Worm (Caenorhabditis elegans) whole organism, L2 larva: ENCODE results near the gene sra-7.

Source experiments
- nhr-11 ChIP-seq: fragments of 150-350 bp; optimal IDR thresholded peaks from 2 replicates; lab custom pipeline; 2014; ENCODE audit warnings: missing biosample characterization, missing genetic modification characterization
- nhr-12 ChIP-seq: fragments of 150-350 bp; optimal IDR thresholded peaks from 2 replicates; lab custom pipeline; 2014; ENCODE audit warnings: missing biosample characterization, missing genetic modification characterization
- nhr-129 ChIP-seq: fragments of 150-350 bp; optimal IDR thresholded peaks from 2 replicates; lab custom pipeline; 2014; ENCODE audit warnings: missing biosample characterization, missing genetic modification characterization
- nhr-25 ChIP-seq: fragments of 150-350 bp; sonication (generic microtip); optimal IDR thresholded peaks from 3 replicates; lab custom pipeline; 2014; ENCODE audit warnings: missing biosample characterization, missing genetic modification characterization
- nhr-77 ChIP-seq: fragments of 150-350 bp; optimal IDR thresholded peaks from 2 replicates; lab custom pipeline; 2014; ENCODE audit warnings: missing biosample characterization, missing genetic modification characterization
- snpc-4 ChIP-seq: fragments of 150-350 bp; optimal IDR thresholded peaks from 2 replicates; lab custom pipeline; 2014; ENCODE audit warnings: missing biosample characterization, missing genetic modification characterization
- zag-1 ChIP-seq: fragments of 150-350 bp; optimal IDR thresholded peaks from 2 replicates; lab custom pipeline; 2014; ENCODE audit warnings: missing biosample characterization, missing genetic modification characterization

DNA sequence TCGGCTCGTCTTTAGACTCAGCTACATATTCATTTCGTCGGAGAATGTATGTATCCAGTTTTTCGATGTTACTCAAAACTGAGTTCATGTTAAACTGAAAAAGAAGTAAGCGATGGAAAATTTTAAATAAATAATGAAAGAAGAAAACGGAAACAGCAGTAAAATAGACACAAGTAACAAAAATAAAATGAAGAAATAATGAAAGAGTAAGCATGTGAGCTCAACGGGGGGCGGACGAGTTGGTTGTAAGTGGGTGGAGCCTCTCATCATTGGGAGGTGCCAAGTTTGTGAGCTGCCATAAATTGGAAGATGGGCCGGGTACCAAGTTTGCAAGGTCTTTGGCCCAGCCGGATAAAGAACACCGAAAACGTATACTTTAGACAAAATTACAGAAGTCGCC is 39.0 kb downstream of the sra-7 start, which contains the start of gene wee-1.1:
- TF ChIP-seq nhr-77 (tag; lab: Kevin White, UChicago) (no peak), nhr-11 (tag; lab: Kevin White, UChicago) (no peak), nhr-12 (tag; lab: Kevin White, UChicago) (no peak), nhr-129 (tag; lab: Kevin White, UChicago) (no peak), snpc-4 (tag; lab: Kevin White, UChicago) (no peak), zag-1 (tag; lab: Kevin White, UChicago) (no peak), nhr-25 (tag; lab: Kevin White, UChicago) (no peak)
